Fruit fly (Drosophila melanogaster) whole organism, embryonic: ENCODE measurements around the gene CG42535.

ENCODE experiments used
- ATbp ChIP-seq: fragments of 200-800 bp; sonication (Bioruptor generic); optimal IDR thresholded peaks from 2 replicates; lab custom pipeline; 2017; ENCODE audit warnings: missing biosample characterization, mild to moderate bottlenecking, missing genetic modification characterization, missing genetic modification reagents
- Ada2b ChIP-seq: fragments of 200-800 bp; sonication (Bioruptor generic); IDR thresholded peaks from 2 replicates; pipeline ENCODE4 v1.3.6; 2022; ENCODE audit warnings: missing biosample characterization, missing genetic modification characterization
- Atf3 ChIP-seq: fragments of 200-800 bp; sonication (Bioruptor generic); optimal IDR thresholded peaks from 3 replicates; lab custom pipeline; 2016; ENCODE audit warnings: missing biosample characterization, missing genetic modification characterization
- Awh ChIP-seq: fragments of 200-800 bp; sonication (Bioruptor generic); IDR thresholded peaks from 2 replicates; pipeline ENCODE4, ENCODE4 v1.3.6; 2022; ENCODE audit warnings: missing biosample characterization, missing genetic modification characterization
- Blimp-1 ChIP-seq: fragments of 200-800 bp; sonication (Bioruptor generic); optimal IDR thresholded peaks from 3 replicates; lab custom pipeline; 2018; ENCODE audit warnings: missing biosample characterization, missing genetic modification characterization, mild to moderate bottlenecking, moderate library complexity, missing genetic modification reagents
- C15 ChIP-seq: fragments of 200-800 bp; sonication (Bioruptor generic); IDR thresholded peaks from 3 replicates; pipeline ENCODE4 v1.3.6; 2022; ENCODE audit warnings: missing biosample characterization, missing genetic modification characterization
- CG10274 ChIP-seq: fragments of 200-800 bp; sonication (Bioruptor generic); optimal IDR thresholded peaks from 3 replicates; lab custom pipeline; 2017; ENCODE audit warnings: missing biosample characterization, mild to moderate bottlenecking, missing genetic modification characterization
- CG11247 ChIP-seq: fragments of 200-800 bp; sonication (Bioruptor generic); IDR thresholded peaks from 2 replicates; pipeline ENCODE4 v1.3.6; 2022; ENCODE audit warnings: missing biosample characterization, missing genetic modification characterization
- CG11696 ChIP-seq: fragments of 200-800 bp; sonication (Bioruptor generic); IDR thresholded peaks from 2 replicates; pipeline ENCODE4 v1.3.6; 2022; ENCODE audit warnings: missing biosample characterization, missing genetic modification characterization
- CG16813 ChIP-seq: fragments of 200-800 bp; sonication (Bioruptor generic); IDR thresholded peaks from 3 replicates; pipeline ENCODE4 v1.3.6; 2022; ENCODE audit warnings: missing biosample characterization, missing genetic modification characterization; ENCODE audit not compliant: partially characterized antibody
- CG16815 ChIP-seq: fragments of 200-800 bp; sonication (Bioruptor generic); optimal IDR thresholded peaks from 3 replicates; lab custom pipeline; 2017; ENCODE audit warnings: missing biosample characterization, mild to moderate bottlenecking, missing genetic modification characterization
- CG17568 ChIP-seq: fragments of 200-800 bp; sonication (Bioruptor generic); optimal IDR thresholded peaks from 2 replicates; lab custom pipeline; 2018; ENCODE audit warnings: missing biosample characterization, mild to moderate bottlenecking, missing genetic modification characterization, moderate library complexity
- CG18011 ChIP-seq: fragments of 200-800 bp; sonication (Bioruptor generic); optimal IDR thresholded peaks from 2 replicates; lab custom pipeline; 2017; ENCODE audit warnings: missing biosample characterization, missing genetic modification characterization, mild to moderate bottlenecking, moderate library complexity, missing genotype
- CG1832 ChIP-seq: fragments of 200-800 bp; sonication (Bioruptor generic); optimal IDR thresholded peaks from 2 replicates; lab custom pipeline; 2017; ENCODE audit warnings: missing biosample characterization, mild to moderate bottlenecking, missing genetic modification characterization, inconsistent platforms
- CG2120 ChIP-seq: fragments of 200-800 bp; sonication (Bioruptor generic); optimal IDR thresholded peaks from 3 replicates; lab custom pipeline; 2016; ENCODE audit warnings: missing biosample characterization, missing genetic modification characterization
- CG2889 ChIP-seq: fragments of 200-800 bp; sonication (Bioruptor generic); IDR thresholded peaks from 3 replicates; pipeline ENCODE4 v1.3.6; 2022; ENCODE audit warnings: missing biosample characterization, missing genetic modification characterization
- CG31388 ChIP-seq: fragments of 200-800 bp; sonication (Bioruptor generic); optimal IDR thresholded peaks from 2 replicates; lab custom pipeline; 2016; ENCODE audit warnings: missing biosample characterization, missing genetic modification characterization
- CG34422 ChIP-seq: fragments of 200-800 bp; sonication (Bioruptor generic); IDR thresholded peaks from 3 replicates; pipeline ENCODE4 v1.3.6; 2022; ENCODE audit warnings: missing biosample characterization, missing genetic modification characterization
- CG4360 ChIP-seq: fragments of 200-800 bp; sonication (Bioruptor generic); IDR thresholded peaks from 2 replicates; pipeline ENCODE4 v1.3.6; 2022; ENCODE audit warnings: missing biosample characterization, missing genetic modification characterization
- CG43689 ChIP-seq: fragments of 200-800 bp; sonication (Bioruptor generic); IDR thresholded peaks from 2 replicates; pipeline ENCODE4 v1.3.6; 2022; ENCODE audit warnings: missing biosample characterization, missing genetic modification characterization
- CG4730 ChIP-seq: fragments of 200-800 bp; sonication (Bioruptor generic); IDR thresholded peaks from 2 replicates; pipeline ENCODE4 v1.3.6; 2022; ENCODE audit warnings: missing biosample characterization, missing genetic modification characterization
- CG7556 ChIP-seq: fragments of 200-800 bp; sonication (Bioruptor generic); optimal IDR thresholded peaks from 2 replicates; lab custom pipeline; 2017; ENCODE audit warnings: missing biosample characterization, mild to moderate bottlenecking, missing genetic modification characterization
- D19B ChIP-seq: fragments of 200-800 bp; sonication (Bioruptor generic); optimal IDR thresholded peaks from 2 replicates; lab custom pipeline; 2017; ENCODE audit warnings: missing biosample characterization, mild to moderate bottlenecking, missing genetic modification characterization
- Dip2 ChIP-seq: fragments of 200-800 bp; sonication (Bioruptor generic); IDR thresholded peaks from 2 replicates; pipeline ENCODE4 v1.3.6; 2022; ENCODE audit warnings: missing biosample characterization, missing genetic modification characterization
- Eip74EF ChIP-seq, 2 experiments: fragments of 200-800 bp in 1 of 2; fragments of >200 bp in 1 of 2; sonication (Bioruptor generic) in 1 of 2; optimal IDR thresholded peaks; 2 replicates each; lab custom pipeline; 2017 to 2019; ENCODE audit warnings: missing biosample characterization in 2 of 2, missing genetic modification characterization in 2 of 2, mild to moderate bottlenecking in 1 of 2, moderate library complexity in 1 of 2
- Elba2 ChIP-seq: fragments of 200-800 bp; sonication (Bioruptor generic); optimal IDR thresholded peaks from 3 replicates; lab custom pipeline; 2016; ENCODE audit warnings: missing biosample characterization, missing genetic modification characterization
- H15 ChIP-seq: fragments of 200-800 bp; sonication (Bioruptor generic); IDR thresholded peaks from 3 replicates; pipeline ENCODE4 v1.3.6; 2022; ENCODE audit warnings: missing biosample characterization, missing genetic modification characterization
- H2.0 ChIP-seq: fragments of 200-800 bp; sonication (Bioruptor generic); IDR thresholded peaks from 2 replicates; pipeline ENCODE4 v1.3.6; 2022; ENCODE audit warnings: missing biosample characterization, missing genetic modification characterization
- HmgD ChIP-seq: fragments of 200-800 bp; sonication (Bioruptor generic); optimal IDR thresholded peaks from 3 replicates; lab custom pipeline; 2016; ENCODE audit warnings: missing biosample characterization, missing genetic modification characterization
- Mad ChIP-seq: fragments of 200-800 bp; sonication (Bioruptor generic); optimal IDR thresholded peaks from 2 replicates; lab custom pipeline; 2016; ENCODE audit warnings: missing biosample characterization, missing genetic modification characterization
- Max ChIP-seq: fragments of 200-800 bp; sonication (Bioruptor generic); optimal IDR thresholded peaks from 2 replicates; lab custom pipeline; 2016; ENCODE audit warnings: missing biosample characterization, mild to moderate bottlenecking, missing genetic modification characterization
- Neu2 ChIP-seq: fragments of 200-800 bp; sonication (Bioruptor generic); optimal IDR thresholded peaks from 3 replicates; lab custom pipeline; 2016; ENCODE audit warnings: missing biosample characterization, missing genetic modification characterization, borderline replicate concordance
- Spps ChIP-seq: fragments of 200-800 bp; sonication (Bioruptor generic); optimal IDR thresholded peaks from 2 replicates; lab custom pipeline; 2018; ENCODE audit warnings: missing biosample characterization, mild to moderate bottlenecking, missing genetic modification characterization
- btn ChIP-seq: fragments of 200-800 bp; sonication (Bioruptor generic); optimal IDR thresholded peaks from 2 replicates; lab custom pipeline; 2016; ENCODE audit warnings: missing biosample characterization, missing genetic modification characterization
- da ChIP-seq: fragments of 200-800 bp; sonication (Bioruptor generic); optimal IDR thresholded peaks from 2 replicates; lab custom pipeline; 2016; ENCODE audit warnings: missing biosample characterization, missing genetic modification characterization
- danr ChIP-seq: fragments of 200-800 bp; sonication (Bioruptor generic); IDR thresholded peaks from 2 replicates; pipeline ENCODE4 v1.3.6; 2022; ENCODE audit warnings: missing biosample characterization, missing genetic modification characterization
- dm ChIP-seq: fragments of 200-800 bp; sonication (Bioruptor generic); optimal IDR thresholded peaks from 3 replicates; lab custom pipeline; 2016; ENCODE audit warnings: missing biosample characterization, missing genetic modification characterization
- dmrt11E ChIP-seq: fragments of 200-800 bp; sonication (Bioruptor generic); optimal IDR thresholded peaks from 3 replicates; lab custom pipeline; 2018; ENCODE audit warnings: missing biosample characterization, mild to moderate bottlenecking, missing genetic modification characterization, moderate library complexity
- ftz-f1 ChIP-seq: fragments of 200-800 bp; sonication (Bioruptor generic); optimal IDR thresholded peaks from 2 replicates; lab custom pipeline; 2016; ENCODE audit warnings: missing biosample characterization, missing genetic modification characterization
- h ChIP-seq: fragments of >200 bp; optimal IDR thresholded peaks from 2 replicates; lab custom pipeline; 2017
- hbn ChIP-seq: fragments of 200-800 bp; sonication (Bioruptor generic); IDR thresholded peaks from 2 replicates; pipeline ENCODE4 v1.3.6; 2022; ENCODE audit warnings: missing biosample characterization, missing genetic modification characterization; ENCODE audit not compliant: partially characterized antibody
- hth ChIP-seq: fragments of >200 bp; optimal IDR thresholded peaks from 2 replicates; lab custom pipeline; 2017; ENCODE audit warnings: inconsistent platforms
- klu ChIP-seq: fragments of 200-800 bp; sonication (Bioruptor generic); IDR thresholded peaks from 2 replicates; pipeline ENCODE4 v1.3.6; 2022; ENCODE audit warnings: missing biosample characterization, missing genetic modification characterization
- knrl ChIP-seq: fragments of 200-800 bp; sonication (Bioruptor generic); IDR thresholded peaks from 3 replicates; pipeline ENCODE4 v1.3.6; 2022; ENCODE audit warnings: missing biosample characterization, missing genetic modification characterization; ENCODE audit not compliant: partially characterized antibody
- lilli ChIP-seq: fragments of 200-800 bp; sonication (Bioruptor generic); optimal IDR thresholded peaks from 3 replicates; lab custom pipeline; 2016; ENCODE audit warnings: missing biosample characterization, missing genetic modification characterization
- lmd ChIP-seq: fragments of 200-800 bp; sonication (Bioruptor generic); IDR thresholded peaks from 2 replicates; pipeline ENCODE4 v1.3.6; 2022; ENCODE audit warnings: missing biosample characterization, missing genetic modification characterization
- lola ChIP-seq, 3 experiments: fragments of >200 bp in 2 of 3; fragments of 200-800 bp in 1 of 3; sonication (Bioruptor generic) in 1 of 3; optimal IDR thresholded peaks; 2 replicates each; lab custom pipeline; 2017 to 2019; ENCODE audit warnings: missing biosample characterization in 3 of 3, missing genetic modification characterization in 3 of 3, mild to moderate bottlenecking in 1 of 3, moderate library complexity in 1 of 3
- nmo ChIP-seq: fragments of 200-800 bp; sonication (Bioruptor generic); optimal IDR thresholded peaks from 2 replicates; lab custom pipeline; 2018; ENCODE audit warnings: missing biosample characterization, mild to moderate bottlenecking, missing genetic modification characterization, moderate library complexity
- repo ChIP-seq: fragments of 200-800 bp; sonication (Bioruptor generic); optimal IDR thresholded peaks from 2 replicates; lab custom pipeline; 2016; ENCODE audit warnings: missing biosample characterization, missing genetic modification characterization
- tna ChIP-seq: fragments of 200-800 bp; sonication (Bioruptor generic); IDR thresholded peaks from 2 replicates; pipeline ENCODE4 v1.3.6; 2022; ENCODE audit warnings: missing biosample characterization, missing genetic modification characterization; ENCODE audit not compliant: partially characterized antibody
- vfl ChIP-seq: fragments of 200-800 bp; sonication (Bioruptor generic); optimal IDR thresholded peaks from 2 replicates; lab custom pipeline; 2016; ENCODE audit warnings: missing biosample characterization, missing genetic modification characterization

Gene CG42535

dm6 chr3L:10664511-10665062, 33.9 kb upstream of the CG42535 start, which contains the start of gene simj (continued):
- TF ChIP-seq HmgD (GFP tag; lab: Kevin White, UChicago) (peak; percentile 59), klu (GFP tag; lab: Robert Waterston, UW) (no peak), Max (peak; percentile 36), CG11696 (GFP tag; lab: Robert Waterston, UW) (peak; percentile 37; the same call in 1 of the 2 replicates), Mad (GFP tag; lab: Kevin White, UChicago) (peak; percentile 20), vfl (GFP tag; lab: Kevin White, UChicago) (peak; percentile 55), Spps (tag; lab: Kevin White, UChicago) (peak; percentile 29), CG17568 (no peak), lilli (GFP tag; lab: Kevin White, UChicago) (peak; percentile 66), knrl (peak; percentile 81), CG1832 (no peak), repo (GFP tag; lab: Kevin White, UChicago) (peak; percentile 40), CG7556 (GFP tag; lab: Kevin White, UChicago) (no peak), lola (GFP tag; optimal IDR thresholded peaks at IDR 0.05; lab: Kevin White, UChicago) (peak in 1 of 3 experiments; percentile 41), CG10274 (no peak), CG2889 (GFP tag; lab: Robert Waterston, UW) (no peak), ATbp (GFP tag; lab: Kevin White, UChicago) (peak; percentile 63), CG16815 (no peak), CG34422 (GFP tag; lab: Robert Waterston, UW) (peak; percentile 91), CG11247 (GFP tag; lab: Robert Waterston, UW) (0 out of 2 replicates have a peak, but pooled peaks have one; percentile 13), nmo (GFP tag; lab: Kevin White, UChicago) (peak; percentile 60), dmrt11E (no peak), hth (no peak), D19B (GFP tag; lab: Kevin White, UChicago) (no peak), CG16813 (GFP tag; lab: Robert Waterston, UW) (peak; percentile 83), H15 (GFP tag; lab: Robert Waterston, UW) (no peak), Neu2 (GFP tag; lab: Kevin White, UChicago) (no peak), H2.0 (GFP tag; lab: Robert Waterston, UW) (0 out of 2 replicates have a peak, but pooled peaks have one; percentile 17), h (no peak), da (GFP tag; lab: Kevin White, UChicago) (no peak), Eip74EF (GFP tag; optimal IDR thresholded peaks at IDR 0.05; lab: Kevin White, UChicago) (peak in 1 of 2 experiments; percentile 58), CG31388 (no peak), danr (GFP tag; lab: Robert Waterston, UW) (no peak), CG4360 (0 out of 2 replicates have a peak, but pooled peaks have one; percentile 23), ftz-f1 (peak; percentile 14), Elba2 (no peak), CG43689 (GFP tag; lab: Robert Waterston, UW) (no peak), Blimp-1 (GFP tag; lab: Kevin White, UChicago) (peak; percentile 26), hbn (GFP tag; lab: Robert Waterston, UW) (peak; percentile 88), C15 (GFP tag; lab: Robert Waterston, UW) (no peak), Dip2 (GFP tag; lab: Robert Waterston, UW) (no peak), tna (peak; percentile 84), Ada2b (GFP tag; lab: Robert Waterston, UW) (no peak), CG2120 (GFP tag; lab: Kevin White, UChicago) (peak; percentile 62), lmd (GFP tag; lab: Robert Waterston, UW) (no peak), CG18011 (GFP tag; lab: Kevin White, UChicago) (no peak), btn (GFP tag; lab: Kevin White, UChicago) (no peak), Awh (GFP tag; lab: Robert Waterston, UW) (no peak; the same call in 1 of the 2 replicates), Atf3 (GFP tag; lab: Kevin White, UChicago) (no peak), CG4730 (no peak), dm (GFP tag; lab: Kevin White, UChicago) (peak; percentile 2)
